Fruit fly (Drosophila melanogaster) whole organism, embryonic: ENCODE results near the gene nod.
A peak's percentile ranks its signal among the peaks of the same experiment; 100 is the strongest.

Experiments used
- Asciz ChIP-seq: fragments of 200-800 bp; sonication (Bioruptor generic); optimal IDR thresholded peaks from 2 replicates; lab custom pipeline; 2017; ENCODE audit warnings: missing biosample characterization, mild to moderate bottlenecking, missing genetic modification characterization, missing genetic modification reagents
- Atf3 ChIP-seq: fragments of 200-800 bp; sonication (Bioruptor generic); optimal IDR thresholded peaks from 3 replicates; lab custom pipeline; 2016; ENCODE audit warnings: missing biosample characterization, missing genetic modification characterization
- C15 ChIP-seq: fragments of 200-800 bp; sonication (Bioruptor generic); IDR thresholded peaks from 3 replicates; pipeline ENCODE4 v1.3.6; 2022; ENCODE audit warnings: missing biosample characterization, missing genetic modification characterization
- CG10431 ChIP-seq: fragments of 200-800 bp; sonication (Bioruptor generic); optimal IDR thresholded peaks from 3 replicates; lab custom pipeline; 2018; ENCODE audit warnings: missing biosample characterization, mild to moderate bottlenecking, missing genetic modification characterization
- CG11504 ChIP-seq: fragments of 200-800 bp; sonication (Bioruptor generic); optimal IDR thresholded peaks from 3 replicates; lab custom pipeline; 2019; ENCODE audit warnings: missing biosample characterization, mild to moderate bottlenecking, missing genetic modification characterization, moderate library complexity
- CG11695 ChIP-seq: fragments of 200-800 bp; sonication (Bioruptor generic); IDR thresholded peaks from 3 replicates; pipeline ENCODE4 v1.3.6; 2022; ENCODE audit warnings: missing biosample characterization, missing genetic modification characterization
- CG12391 ChIP-seq: fragments of 200-800 bp; sonication (Bioruptor generic); optimal IDR thresholded peaks from 3 replicates; lab custom pipeline; 2018; ENCODE audit warnings: missing biosample characterization, mild to moderate bottlenecking, missing genetic modification characterization, moderate library complexity
- CG17829 ChIP-seq: fragments of 200-800 bp; optimal IDR thresholded peaks from 2 replicates; lab custom pipeline; 2019; ENCODE audit warnings: missing biosample characterization, mild to moderate bottlenecking, missing genetic modification characterization, moderate library complexity
- CG2678 ChIP-seq: fragments of 200-800 bp; sonication (Bioruptor generic); optimal IDR thresholded peaks from 3 replicates; lab custom pipeline; 2019; ENCODE audit warnings: missing biosample characterization, mild to moderate bottlenecking, missing genetic modification characterization, moderate library complexity
- CG32532 ChIP-seq: fragments of 200-800 bp; sonication (Bioruptor generic); IDR thresholded peaks from 2 replicates; pipeline ENCODE4 v1.3.6; 2022; ENCODE audit warnings: missing biosample characterization, missing genetic modification characterization
- CG6175 ChIP-seq: fragments of 200-800 bp; sonication (Bioruptor generic); IDR thresholded peaks from 3 replicates; pipeline ENCODE4 v1.3.6; 2022; ENCODE audit warnings: missing biosample characterization, missing genetic modification characterization
- CG6683 ChIP-seq: fragments of 200-800 bp; sonication (Bioruptor generic); optimal IDR thresholded peaks from 2 replicates; lab custom pipeline; 2017; ENCODE audit warnings: missing biosample characterization, mild to moderate bottlenecking, missing genetic modification characterization, missing genetic modification reagents
- CG7839 ChIP-seq: fragments of 200-800 bp; sonication (Bioruptor generic); optimal IDR thresholded peaks from 3 replicates; lab custom pipeline; 2018; ENCODE audit warnings: missing biosample characterization, mild to moderate bottlenecking, missing genetic modification characterization, moderate library complexity
- CG7963 ChIP-seq: fragments of 200-800 bp; sonication (Bioruptor generic); IDR thresholded peaks from 3 replicates; pipeline ENCODE4 v1.3.6; 2022; ENCODE audit warnings: missing biosample characterization, missing genetic modification characterization; ENCODE audit not compliant: partially characterized antibody
- CG8359 ChIP-seq: fragments of 200-800 bp; sonication (Bioruptor generic); optimal IDR thresholded peaks from 2 replicates; lab custom pipeline; 2017; ENCODE audit warnings: missing biosample characterization, mild to moderate bottlenecking, missing genetic modification characterization, borderline replicate concordance
- Dip2 ChIP-seq: fragments of 200-800 bp; sonication (Bioruptor generic); IDR thresholded peaks from 2 replicates; pipeline ENCODE4 v1.3.6; 2022; ENCODE audit warnings: missing biosample characterization, missing genetic modification characterization
- Dll ChIP-seq: fragments of 200-800 bp; sonication (Bioruptor generic); IDR thresholded peaks from 4 replicates; pipeline ENCODE4 v1.3.6; 2022; ENCODE audit warnings: missing biosample characterization, missing genetic modification characterization; ENCODE audit not compliant: partially characterized antibody
- Doc3 ChIP-seq: fragments of 200-800 bp; sonication (Bioruptor generic); IDR thresholded peaks from 3 replicates; pipeline ENCODE4 v1.3.6; 2022; ENCODE audit warnings: missing biosample characterization, missing genetic modification characterization; ENCODE audit not compliant: partially characterized antibody
- Max ChIP-seq: fragments of 200-800 bp; sonication (Bioruptor generic); optimal IDR thresholded peaks from 2 replicates; lab custom pipeline; 2016; ENCODE audit warnings: missing biosample characterization, mild to moderate bottlenecking, missing genetic modification characterization
- Meics ChIP-seq: fragments of 200-800 bp; sonication (Bioruptor generic); optimal IDR thresholded peaks from 2 replicates; lab custom pipeline; 2017; ENCODE audit warnings: missing biosample characterization, mild to moderate bottlenecking, missing genetic modification characterization
- Mes4 ChIP-seq: fragments of 200-800 bp; sonication (Bioruptor generic); optimal IDR thresholded peaks from 2 replicates; lab custom pipeline; 2016; ENCODE audit warnings: missing biosample characterization, missing genetic modification characterization
- Sin3A ChIP-seq: fragments of >200 bp; optimal IDR thresholded peaks from 2 replicates; lab custom pipeline; 2018
- Sry-β ChIP-seq: fragments of 200-800 bp; sonication (Bioruptor generic); optimal IDR thresholded peaks from 2 replicates; lab custom pipeline; 2018; ENCODE audit warnings: missing biosample characterization, mild to moderate bottlenecking, missing genetic modification characterization, moderate library complexity
- Usf ChIP-seq: fragments of 200-800 bp; sonication (Bioruptor generic); optimal IDR thresholded peaks from 2 replicates; lab custom pipeline; 2017; ENCODE audit warnings: missing genotype, missing biosample characterization, missing genetic modification characterization
- Xbp1 ChIP-seq: fragments of 200-800 bp; sonication (Bioruptor generic); optimal IDR thresholded peaks from 3 replicates; lab custom pipeline; 2016; ENCODE audit warnings: missing biosample characterization, mild to moderate bottlenecking, missing genetic modification characterization
- amos ChIP-seq: fragments of 200-800 bp; sonication (Bioruptor generic); IDR thresholded peaks from 2 replicates; pipeline ENCODE4 v1.3.6; 2022; ENCODE audit warnings: missing biosample characterization, missing genetic modification characterization; ENCODE audit not compliant: partially characterized antibody
- bigmax ChIP-seq: fragments of 200-800 bp; sonication (Bioruptor generic); optimal IDR thresholded peaks from 2 replicates; lab custom pipeline; 2018; ENCODE audit warnings: missing biosample characterization, mild to moderate bottlenecking, missing genetic modification characterization
- chinmo ChIP-seq: fragments of 200-800 bp; sonication (Bioruptor generic); IDR thresholded peaks from 4 replicates; pipeline ENCODE4 v1.3.6; 2022; ENCODE audit warnings: missing biosample characterization, missing genetic modification characterization; ENCODE audit not compliant: partially characterized antibody
- crol ChIP-seq: fragments of 200-800 bp; sonication (Bioruptor generic); IDR thresholded peaks from 2 replicates; pipeline ENCODE4 v1.3.6; 2022; ENCODE audit warnings: missing biosample characterization, missing genetic modification characterization
- dimm ChIP-seq: fragments of 200-800 bp; sonication (Bioruptor generic); IDR thresholded peaks from 2 replicates; pipeline ENCODE4 v1.3.6; 2022; ENCODE audit warnings: missing biosample characterization, missing genetic modification characterization
- disco-r ChIP-seq: fragments of 200-800 bp; sonication (Bioruptor generic); optimal IDR thresholded peaks from 2 replicates; lab custom pipeline; 2016; ENCODE audit warnings: missing biosample characterization, missing genetic modification characterization
- dmrt11E ChIP-seq: fragments of 200-800 bp; sonication (Bioruptor generic); optimal IDR thresholded peaks from 3 replicates; lab custom pipeline; 2018; ENCODE audit warnings: missing biosample characterization, mild to moderate bottlenecking, missing genetic modification characterization, moderate library complexity
- ftz-f1 ChIP-seq: fragments of 200-800 bp; sonication (Bioruptor generic); optimal IDR thresholded peaks from 2 replicates; lab custom pipeline; 2016; ENCODE audit warnings: missing biosample characterization, missing genetic modification characterization
- fu2 ChIP-seq: fragments of 200-800 bp; sonication (Bioruptor generic); optimal IDR thresholded peaks from 2 replicates; lab custom pipeline; 2016; ENCODE audit warnings: missing biosample characterization, missing genetic modification characterization
- gcm ChIP-seq: fragments of 200-800 bp; sonication (Bioruptor generic); optimal IDR thresholded peaks from 2 replicates; lab custom pipeline; 2019; ENCODE audit warnings: missing biosample characterization, mild to moderate bottlenecking, missing genetic modification characterization, moderate library complexity
- gsb ChIP-seq: fragments of 200-800 bp; sonication (Bioruptor generic); IDR thresholded peaks from 2 replicates; pipeline ENCODE4 v1.3.6; 2022; ENCODE audit warnings: missing biosample characterization, missing genetic modification characterization
- hbn ChIP-seq: fragments of 200-800 bp; sonication (Bioruptor generic); IDR thresholded peaks from 2 replicates; pipeline ENCODE4 v1.3.6; 2022; ENCODE audit warnings: missing biosample characterization, missing genetic modification characterization; ENCODE audit not compliant: partially characterized antibody
- lilli ChIP-seq: fragments of 200-800 bp; sonication (Bioruptor generic); optimal IDR thresholded peaks from 3 replicates; lab custom pipeline; 2016; ENCODE audit warnings: missing biosample characterization, missing genetic modification characterization
- nom ChIP-seq: fragments of 200-800 bp; sonication (Bioruptor generic); optimal IDR thresholded peaks from 2 replicates; lab custom pipeline; 2017; ENCODE audit warnings: missing biosample characterization, missing genetic modification characterization, mild to moderate bottlenecking, moderate library complexity, missing genetic modification reagents
- otp ChIP-seq: fragments of 200-800 bp; sonication (Bioruptor generic); IDR thresholded peaks from 3 replicates; pipeline ENCODE4, ENCODE4 v1.3.6; 2022; ENCODE audit warnings: missing biosample characterization, missing genetic modification characterization
- pita ChIP-seq: fragments of 200-800 bp; sonication (Bioruptor generic); optimal IDR thresholded peaks from 2 replicates; lab custom pipeline; 2017; ENCODE audit warnings: missing biosample characterization, mild to moderate bottlenecking, missing genetic modification characterization
- scrt ChIP-seq: fragments of 200-800 bp; sonication (Bioruptor generic); optimal IDR thresholded peaks from 2 replicates; lab custom pipeline; 2018; ENCODE audit warnings: missing biosample characterization, mild to moderate bottlenecking, missing genetic modification characterization, moderate library complexity
- seq ChIP-seq: fragments of 200-800 bp; sonication (Bioruptor generic); IDR thresholded peaks from 2 replicates; pipeline ENCODE4 v1.3.6; 2022; ENCODE audit warnings: missing biosample characterization, missing genetic modification characterization
- ssp ChIP-seq: fragments of 200-800 bp; sonication (Bioruptor generic); IDR thresholded peaks from 2 replicates; pipeline ENCODE4 v1.3.6; 2022; ENCODE audit warnings: missing biosample characterization, missing genetic modification characterization
- stc ChIP-seq: fragments of 200-800 bp; sonication (Bioruptor generic); IDR thresholded peaks from 2 replicates; pipeline ENCODE4 v1.3.6; 2022; ENCODE audit warnings: missing biosample characterization, missing genetic modification characterization
- tap ChIP-seq: fragments of 200-800 bp; optimal IDR thresholded peaks from 3 replicates; lab custom pipeline; 2019; ENCODE audit warnings: missing biosample characterization, mild to moderate bottlenecking, missing genetic modification characterization, moderate library complexity
- trh ChIP-seq: fragments of 200-800 bp; sonication (Bioruptor generic); optimal IDR thresholded peaks from 2 replicates; lab custom pipeline; 2016; ENCODE audit warnings: missing biosample characterization, missing genetic modification characterization
- unc-4 ChIP-seq: fragments of 200-800 bp; sonication (Bioruptor generic); IDR thresholded peaks from 2 replicates; pipeline ENCODE4 v1.3.6; 2022; ENCODE audit warnings: missing biosample characterization, missing genetic modification characterization; ENCODE audit not compliant: partially characterized antibody

The nod gene

DNA sequence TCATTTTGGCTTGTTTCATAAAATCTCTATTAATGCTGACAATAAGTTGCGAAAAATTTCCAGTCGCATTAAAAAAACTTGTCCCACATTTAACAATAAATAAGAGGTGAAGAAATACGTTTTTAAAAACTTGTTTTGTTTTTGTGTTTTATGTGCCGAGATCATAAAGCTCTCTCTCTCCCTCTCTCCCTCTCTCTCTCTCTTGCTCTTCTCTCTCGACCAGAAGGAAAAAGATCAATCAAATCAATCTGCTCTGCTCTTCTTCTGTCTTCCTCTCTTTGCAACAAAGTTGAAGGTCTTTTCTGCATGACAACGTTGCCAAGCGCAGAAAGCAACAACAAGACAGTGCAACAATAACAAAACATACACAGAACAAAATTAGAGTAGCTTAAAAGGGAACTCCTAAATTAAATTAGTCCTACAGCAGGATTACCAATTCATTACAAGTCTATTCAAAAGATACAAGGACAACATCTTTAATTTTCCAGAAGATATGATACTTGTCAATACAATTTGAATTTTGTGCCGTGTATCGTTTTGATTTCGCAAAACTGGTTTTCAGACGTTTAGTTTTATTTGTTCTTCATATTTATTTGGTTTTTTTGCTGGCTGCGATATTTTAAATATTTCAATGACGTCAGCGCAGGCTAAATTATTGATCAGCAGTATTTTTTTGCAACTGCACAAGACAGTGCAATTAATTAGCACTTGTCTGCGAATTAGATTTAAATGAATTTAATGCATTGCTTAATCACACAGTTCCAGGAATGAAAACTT lies 42.3 kb downstream of the nod start (continued):
- TF ChIP-seq amos (GFP tag; lab: Robert Waterston, UW) (no peak), gcm (peak; percentile 42), crol (no peak), hbn (GFP tag; lab: Robert Waterston, UW) (no peak), fu2 (GFP tag; lab: Kevin White, UChicago) (peak; percentile 61), CG8359 (GFP tag; lab: Kevin White, UChicago) (peak; percentile 7), C15 (no peak), Sin3A (lab: Kevin White, UChicago) (no peak), scrt (GFP tag; lab: Kevin White, UChicago) (peak; percentile 56), CG17829 (tag; lab: Kevin White, UChicago) (peak; percentile 54), gsb (peak; percentile 68), disco-r (GFP tag; lab: Kevin White, UChicago) (peak; percentile 19), Mes4 (GFP tag; lab: Kevin White, UChicago) (peak; percentile 61), CG6683 (GFP tag; lab: Kevin White, UChicago) (no peak), dmrt11E (tag; lab: Kevin White, UChicago) (peak; percentile 22), nom (peak; percentile 96), chinmo (peak; percentile 78; the same call in 2 of the 4 replicates), Dip2 (no peak), bigmax (GFP tag; lab: Kevin White, UChicago) (no peak), Doc3 (no peak), Max (no peak), CG6175 (GFP tag; lab: Robert Waterston, UW) (0 out of 3 replicates have a peak, but pooled peaks have one; percentile 50), tap (peak; percentile 74), CG10431 (no peak), CG7839 (peak; percentile 81), seq (GFP tag; lab: Robert Waterston, UW) (peak; percentile 78), CG11504 (tag; lab: Kevin White, UChicago) (peak; percentile 75), CG32532 (GFP tag; lab: Robert Waterston, UW) (peak; percentile 79), ssp (GFP tag; lab: Robert Waterston, UW) (peak; percentile 44), Dll (GFP tag; lab: Robert Waterston, UW) (no peak), Sry-β (GFP tag; lab: Kevin White, UChicago) (no peak), Atf3 (GFP tag; lab: Kevin White, UChicago) (peak; percentile 58), CG12391 (tag; lab: Kevin White, UChicago) (peak; percentile 76), ftz-f1 (peak; percentile 0), otp (0 out of 3 replicates have a peak, but pooled peaks have one; percentile 22), stc (GFP tag; lab: Robert Waterston, UW) (peak; percentile 83), CG2678 (tag; lab: Kevin White, UChicago) (peak; percentile 80), CG7963 (GFP tag; lab: Robert Waterston, UW) (no peak), trh (peak; percentile 46), Xbp1 (GFP tag; lab: Kevin White, UChicago) (peak; percentile 81), Asciz (GFP tag; lab: Kevin White, UChicago) (peak; percentile 44), lilli (GFP tag; lab: Kevin White, UChicago) (peak; percentile 78), unc-4 (GFP tag; lab: Robert Waterston, UW) (no peak), dimm (no peak), pita (GFP tag; lab: Kevin White, UChicago) (no peak), CG11695 (peak; percentile 71; the same call in 2 of the 3 replicates), Usf (GFP tag; lab: Kevin White, UChicago) (peak; percentile 34), Meics (GFP tag; lab: Kevin White, UChicago) (peak; percentile 80)
